Fruit fly (Drosophila melanogaster) whole organism, embryonic: Measurements from ENCODE around the gene Tom40.
A peak's percentile ranks its signal among the peaks of the same experiment; 100 is the strongest.

Experiments used
- CG1024 ChIP-seq: fragments of 200-800 bp; sonication (Bioruptor generic); IDR thresholded peaks from 2 replicates; pipeline ENCODE4 v1.3.6; 2022; ENCODE audit warnings: missing biosample characterization, missing genetic modification characterization
- CG1233 ChIP-seq: fragments of 200-800 bp; sonication (Bioruptor generic); optimal IDR thresholded peaks from 4 replicates; lab custom pipeline; 2018; ENCODE audit warnings: missing biosample characterization, mild to moderate bottlenecking, missing genetic modification characterization
- CG13296 ChIP-seq: fragments of 200-800 bp; sonication (Bioruptor generic); optimal IDR thresholded peaks from 3 replicates; lab custom pipeline; 2018; ENCODE audit warnings: missing biosample characterization, mild to moderate bottlenecking, missing genetic modification characterization
- CG1603 ChIP-seq: fragments of 200-800 bp; sonication (Bioruptor generic); optimal IDR thresholded peaks from 2 replicates; lab custom pipeline; 2019; ENCODE audit warnings: missing biosample characterization, mild to moderate bottlenecking, missing genetic modification characterization, moderate library complexity
- CG17328 ChIP-seq: fragments of 200-800 bp; sonication (Bioruptor generic); IDR thresholded peaks from 2 replicates; pipeline ENCODE4 v1.3.6; 2022; ENCODE audit warnings: missing biosample characterization, missing genetic modification characterization
- CG2875 ChIP-seq: fragments of 200-800 bp; sonication (Bioruptor generic); optimal IDR thresholded peaks from 2 replicates; lab custom pipeline; 2017; ENCODE audit warnings: missing biosample characterization, mild to moderate bottlenecking, missing genetic modification characterization, missing genetic modification reagents
- CG30431 ChIP-seq: fragments of 200-800 bp; sonication (Bioruptor generic); optimal IDR thresholded peaks from 2 replicates; lab custom pipeline; 2017; ENCODE audit warnings: missing biosample characterization, missing genetic modification characterization
- CG31388 ChIP-seq: fragments of 200-800 bp; sonication (Bioruptor generic); optimal IDR thresholded peaks from 2 replicates; lab custom pipeline; 2016; ENCODE audit warnings: missing biosample characterization, missing genetic modification characterization
- CG33213 ChIP-seq: fragments of 200-800 bp; sonication (Bioruptor generic); optimal IDR thresholded peaks from 3 replicates; lab custom pipeline; 2016; ENCODE audit warnings: missing biosample characterization, missing genetic modification characterization
- CG34224 ChIP-seq: fragments of 200-800 bp; sonication (Bioruptor generic); IDR thresholded peaks from 3 replicates; pipeline ENCODE4 v1.3.6; 2022; ENCODE audit warnings: missing biosample characterization, missing genetic modification characterization; ENCODE audit not compliant: partially characterized antibody
- CG34376 ChIP-seq: fragments of 200-800 bp; sonication (Bioruptor generic); optimal IDR thresholded peaks from 2 replicates; lab custom pipeline; 2018; ENCODE audit warnings: missing biosample characterization, mild to moderate bottlenecking, missing genetic modification characterization
- CG3847 ChIP-seq: fragments of 200-800 bp; sonication (Bioruptor generic); IDR thresholded peaks from 2 replicates; pipeline ENCODE4 v1.3.6; 2022; ENCODE audit warnings: missing biosample characterization, missing genetic modification characterization
- CG4617 ChIP-seq: fragments of 200-800 bp; sonication (Bioruptor generic); optimal IDR thresholded peaks from 3 replicates; lab custom pipeline; 2016; ENCODE audit warnings: missing biosample characterization, missing genetic modification characterization, borderline replicate concordance
- CG4707 ChIP-seq: fragments of 200-800 bp; sonication (Bioruptor generic); optimal IDR thresholded peaks from 2 replicates; lab custom pipeline; 2018; ENCODE audit warnings: missing biosample characterization, mild to moderate bottlenecking, missing genetic modification characterization, moderate library complexity
- CG4820 ChIP-seq: fragments of 200-800 bp; sonication (Bioruptor generic); optimal IDR thresholded peaks from 3 replicates; lab custom pipeline; 2016; ENCODE audit warnings: missing biosample characterization, missing genetic modification characterization
- CG6175 ChIP-seq: fragments of 200-800 bp; sonication (Bioruptor generic); IDR thresholded peaks from 3 replicates; pipeline ENCODE4 v1.3.6; 2022; ENCODE audit warnings: missing biosample characterization, missing genetic modification characterization
- CG6254 ChIP-seq: fragments of 200-800 bp; sonication (Bioruptor generic); optimal IDR thresholded peaks from 3 replicates; lab custom pipeline; 2017; ENCODE audit warnings: mild to moderate bottlenecking, missing biosample characterization, missing genetic modification reagents, missing genetic modification characterization
- CG6854 ChIP-seq: fragments of 200-800 bp; sonication (Bioruptor generic); optimal IDR thresholded peaks from 3 replicates; lab custom pipeline; 2017; ENCODE audit warnings: missing biosample characterization, mild to moderate bottlenecking, missing genetic modification characterization
- CG7786 ChIP-seq: fragments of 200-800 bp; sonication (Bioruptor generic); optimal IDR thresholded peaks from 2 replicates; lab custom pipeline; 2016; ENCODE audit warnings: missing biosample characterization, missing genetic modification characterization
- CG7839 ChIP-seq: fragments of 200-800 bp; sonication (Bioruptor generic); optimal IDR thresholded peaks from 3 replicates; lab custom pipeline; 2018; ENCODE audit warnings: missing biosample characterization, mild to moderate bottlenecking, missing genetic modification characterization, moderate library complexity
- CG8924 ChIP-seq: fragments of 200-800 bp; optimal IDR thresholded peaks from 3 replicates; lab custom pipeline; 2019; ENCODE audit warnings: missing biosample characterization, mild to moderate bottlenecking, missing genetic modification characterization, moderate library complexity
- CG9817 ChIP-seq: fragments of 200-800 bp; sonication (Bioruptor generic); optimal IDR thresholded peaks from 2 replicates; lab custom pipeline; 2018; ENCODE audit warnings: missing biosample characterization, mild to moderate bottlenecking, missing genetic modification characterization, moderate library complexity
- Dip3 ChIP-seq: fragments of 200-800 bp; sonication (Bioruptor generic); optimal IDR thresholded peaks from 3 replicates; lab custom pipeline; 2016; ENCODE audit warnings: missing biosample characterization, missing genetic modification characterization
- H15 ChIP-seq: fragments of 200-800 bp; sonication (Bioruptor generic); IDR thresholded peaks from 3 replicates; pipeline ENCODE4 v1.3.6; 2022; ENCODE audit warnings: missing biosample characterization, missing genetic modification characterization
- HLHmδ ChIP-seq: fragments of 200-800 bp; sonication (Bioruptor generic); optimal IDR thresholded peaks from 2 replicates; lab custom pipeline; 2018; ENCODE audit warnings: missing biosample characterization, mild to moderate bottlenecking, missing genetic modification characterization, moderate library complexity
- HmgZ ChIP-seq: fragments of 200-800 bp; sonication (Bioruptor generic); optimal IDR thresholded peaks from 2 replicates; lab custom pipeline; 2018; ENCODE audit warnings: missing biosample characterization, mild to moderate bottlenecking, missing genetic modification characterization
- Hmx ChIP-seq: fragments of 200-800 bp; sonication (Bioruptor generic); optimal IDR thresholded peaks from 2 replicates; lab custom pipeline; 2016; ENCODE audit warnings: missing biosample characterization, missing genetic modification characterization
- MBD-R2 ChIP-seq: fragments of 200-800 bp; sonication (Bioruptor generic); IDR thresholded peaks from 2 replicates; pipeline ENCODE4 v1.3.6; 2022; ENCODE audit warnings: missing biosample characterization, missing genetic modification characterization
- Mad ChIP-seq: fragments of 200-800 bp; sonication (Bioruptor generic); optimal IDR thresholded peaks from 2 replicates; lab custom pipeline; 2016; ENCODE audit warnings: missing biosample characterization, missing genetic modification characterization
- NFAT ChIP-seq: fragments of 200-800 bp; sonication (Bioruptor generic); IDR thresholded peaks from 2 replicates; pipeline ENCODE4 v1.3.6; 2022; ENCODE audit warnings: missing biosample characterization, missing genetic modification characterization
- Optix ChIP-seq: fragments of 200-800 bp; sonication (Bioruptor generic); IDR thresholded peaks from 3 replicates; pipeline ENCODE4 v1.3.6; 2022; ENCODE audit warnings: missing biosample characterization, missing genetic modification characterization
- Pdp1 ChIP-seq, 2 experiments: fragments of 200-800 bp; sonication (Bioruptor generic); optimal IDR thresholded peaks; 3 replicates each; lab custom pipeline; 2016; ENCODE audit warnings: missing biosample characterization in 2 of 2, missing genetic modification characterization in 2 of 2, mild to moderate bottlenecking in 1 of 2, moderate library complexity in 1 of 2
- Poxn ChIP-seq: fragments of 200-800 bp; sonication (Bioruptor generic); IDR thresholded peaks from 2 replicates; pipeline ENCODE4 v1.3.6; 2022; ENCODE audit warnings: missing biosample characterization, missing genetic modification characterization
- Sry-β ChIP-seq: fragments of 200-800 bp; sonication (Bioruptor generic); optimal IDR thresholded peaks from 2 replicates; lab custom pipeline; 2018; ENCODE audit warnings: missing biosample characterization, mild to moderate bottlenecking, missing genetic modification characterization, moderate library complexity
- YL-1 ChIP-seq: fragments of 200-800 bp; sonication (Bioruptor generic); optimal IDR thresholded peaks from 3 replicates; lab custom pipeline; 2017; ENCODE audit warnings: missing biosample characterization, mild to moderate bottlenecking, missing genetic modification characterization
- bsh ChIP-seq, 2 experiments: fragments of 200-800 bp; sonication (Bioruptor generic); optimal IDR thresholded peaks; 2 replicates each; lab custom pipeline; 2017 to 2018; ENCODE audit warnings: mild to moderate bottlenecking in 2 of 2, missing biosample characterization in 2 of 2, missing genetic modification characterization in 2 of 2, moderate library complexity in 1 of 2
- chm ChIP-seq: fragments of 200-800 bp; sonication (Bioruptor generic); IDR thresholded peaks from 2 replicates; pipeline ENCODE4 v1.3.6; 2022; ENCODE audit warnings: missing biosample characterization, missing genetic modification characterization
- emc ChIP-seq: fragments of 200-800 bp; sonication (Bioruptor generic); optimal IDR thresholded peaks from 2 replicates; lab custom pipeline; 2016; ENCODE audit warnings: missing biosample characterization, missing genetic modification characterization
- ems ChIP-seq: fragments of 200-800 bp; sonication (Bioruptor generic); optimal IDR thresholded peaks from 3 replicates; lab custom pipeline; 2016; ENCODE audit warnings: missing biosample characterization, missing genetic modification characterization
- hkb ChIP-seq, 2 experiments: fragments of 200-800 bp in 1 of 2; fragments of >200 bp in 1 of 2; sonication (Bioruptor generic) in 1 of 2; IDR thresholded peaks in 1 of 2; optimal IDR thresholded peaks in 1 of 2; 2 replicates each; pipeline versions ENCODE4 v1.3.6 to Lab custom; 2017 to 2022; ENCODE audit warnings: missing biosample characterization in 1 of 2, missing genetic modification characterization in 1 of 2
- knrl ChIP-seq: fragments of 200-800 bp; sonication (Bioruptor generic); IDR thresholded peaks from 3 replicates; pipeline ENCODE4 v1.3.6; 2022; ENCODE audit warnings: missing biosample characterization, missing genetic modification characterization; ENCODE audit not compliant: partially characterized antibody
- nerfin-2 ChIP-seq: fragments of 200-800 bp; sonication (Bioruptor generic); IDR thresholded peaks from 2 replicates; pipeline ENCODE4 v1.3.6; 2022; ENCODE audit warnings: missing biosample characterization, missing genetic modification characterization; ENCODE audit not compliant: partially characterized antibody
- nom ChIP-seq: fragments of 200-800 bp; sonication (Bioruptor generic); optimal IDR thresholded peaks from 2 replicates; lab custom pipeline; 2017; ENCODE audit warnings: missing biosample characterization, missing genetic modification characterization, mild to moderate bottlenecking, moderate library complexity, missing genetic modification reagents
- pho ChIP-seq: fragments of 200-800 bp; sonication (Bioruptor generic); optimal IDR thresholded peaks from 2 replicates; lab custom pipeline; 2016; ENCODE audit warnings: missing biosample characterization, missing genetic modification characterization
- sug ChIP-seq: fragments of 200-800 bp; optimal IDR thresholded peaks from 2 replicates; lab custom pipeline; 2019; ENCODE audit warnings: missing biosample characterization, mild to moderate bottlenecking, missing genetic modification characterization, moderate library complexity
- tll ChIP-seq, 2 experiments: fragments of 200-800 bp in 1 of 2; fragments of >200 bp in 1 of 2; sonication (Bioruptor generic) in 1 of 2; optimal IDR thresholded peaks; 2 replicates each; lab custom pipeline; 2017 to 2019; ENCODE audit warnings: missing biosample characterization in 2 of 2, missing genetic modification characterization in 2 of 2, mild to moderate bottlenecking in 1 of 2, moderate library complexity in 1 of 2
- toy ChIP-seq: fragments of 200-800 bp; sonication (Bioruptor generic); IDR thresholded peaks from 2 replicates; pipeline ENCODE4 v1.3.6; 2022; ENCODE audit warnings: missing biosample characterization, missing genetic modification characterization
- zf30C ChIP-seq: fragments of 200-800 bp; sonication (Bioruptor generic); optimal IDR thresholded peaks from 3 replicates; lab custom pipeline; 2018; ENCODE audit warnings: missing biosample characterization, mild to moderate bottlenecking, missing genetic modification characterization

Tom40 gene

DNA sequence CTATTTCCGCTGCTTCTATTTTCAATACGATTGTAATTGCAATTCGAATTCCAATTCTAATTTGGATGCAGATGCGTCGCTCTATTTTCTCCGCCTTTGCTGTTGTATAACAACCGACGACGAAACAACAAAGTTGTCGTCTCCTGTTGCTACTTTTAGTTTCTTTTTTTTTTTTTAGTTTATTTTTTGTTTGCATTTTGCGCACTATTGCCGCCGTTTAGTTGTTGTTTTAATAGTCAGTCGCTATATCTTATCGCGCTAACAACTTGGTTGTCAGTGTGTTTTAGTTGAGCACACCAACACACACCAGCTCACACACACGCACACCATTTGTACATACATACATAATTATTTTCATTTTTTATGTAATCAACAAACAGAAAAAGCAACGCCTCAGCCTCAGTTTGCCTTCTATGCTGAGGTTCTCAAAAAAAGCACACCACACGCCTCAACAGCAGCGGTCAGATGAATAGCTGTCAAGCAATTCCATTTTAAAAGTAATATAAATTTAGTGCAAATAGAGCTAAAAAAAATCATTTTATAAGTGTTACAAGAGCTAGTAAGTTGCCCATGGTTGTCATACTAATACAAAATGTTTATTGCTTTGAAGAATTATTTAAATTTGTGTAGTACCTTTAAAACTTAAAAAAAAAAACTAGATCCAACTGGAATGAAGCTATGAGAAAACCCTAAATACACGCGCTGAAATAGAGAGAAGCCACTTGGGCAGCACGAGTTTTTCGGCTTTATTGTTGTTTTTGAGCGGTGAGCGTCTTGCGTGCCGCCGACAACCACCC lies 35.2 kb upstream of the Tom40 start (continued):
- TF ChIP-seq CG4820 (GFP tag; lab: Kevin White, UChicago) (peak; percentile 54), chm (GFP tag; lab: Robert Waterston, UW) (0 out of 2 replicates have a peak, but pooled peaks have one; percentile 11), CG4707 (GFP tag; lab: Kevin White, UChicago) (peak; percentile 10), CG7839 (tag; lab: Kevin White, UChicago) (peak; percentile 70), Hmx (no peak), ems (GFP tag; lab: Kevin White, UChicago) (peak; percentile 34), CG2875 (GFP tag; lab: Kevin White, UChicago) (no peak), knrl (GFP tag; lab: Robert Waterston, UW) (no peak), nerfin-2 (GFP tag; lab: Robert Waterston, UW) (no peak), H15 (0 out of 3 replicates have a peak, but pooled peaks have one; percentile 46), zf30C (GFP tag; lab: Kevin White, UChicago) (no peak), Dip3 (GFP tag; lab: Kevin White, UChicago) (peak; percentile 64), Pdp1 (GFP tag; optimal IDR thresholded peaks at IDR 0.05; lab: Kevin White, UChicago) (peak; percentile 28 to 89), Poxn (GFP tag; lab: Robert Waterston, UW) (no peak), CG7786 (GFP tag; lab: Kevin White, UChicago) (peak; percentile 49), CG17328 (GFP tag; lab: Robert Waterston, UW) (peak; percentile 64), CG3847 (GFP tag; lab: Robert Waterston, UW) (peak; percentile 72), NFAT (GFP tag; lab: Robert Waterston, UW) (peak; percentile 65), HmgZ (peak; percentile 64), sug (tag; lab: Kevin White, UChicago) (peak; percentile 74), CG30431 (GFP tag; lab: Kevin White, UChicago) (peak; percentile 3), tll (GFP tag; optimal IDR thresholded peaks at IDR 0.05; lab: Kevin White, UChicago) (no peak), CG1603 (tag; lab: Kevin White, UChicago) (peak; percentile 33), nom (GFP tag; lab: Kevin White, UChicago) (no peak), CG13296 (peak; percentile 84), Optix (no peak), CG6254 (GFP tag; lab: Kevin White, UChicago) (no peak), CG1233 (peak; percentile 67), CG4617 (GFP tag; lab: Kevin White, UChicago) (no peak), hkb (optimal IDR thresholded peaks at IDR 0.05; lab: Kevin White, UChicago) (no peak), hkb (GFP tag; IDR thresholded peaks at IDR 0.05; lab: Robert Waterston, UW) (peak; percentile 71), bsh (GFP tag; optimal IDR thresholded peaks at IDR 0.05; lab: Kevin White, UChicago) (peak in 1 of 2 experiments; percentile 67), CG6175 (GFP tag; lab: Robert Waterston, UW) (peak; percentile 47; the same call in 2 of the 3 replicates), CG31388 (no peak), CG1024 (no peak), CG6854 (GFP tag; lab: Kevin White, UChicago) (peak; percentile 46), CG33213 (GFP tag; lab: Kevin White, UChicago) (no peak), CG8924 (tag; lab: Kevin White, UChicago) (peak; percentile 83), pho (GFP tag; lab: Kevin White, UChicago) (peak; percentile 65), emc (GFP tag; lab: Kevin White, UChicago) (no peak), Mad (GFP tag; lab: Kevin White, UChicago) (peak; percentile 34), YL-1 (GFP tag; lab: Kevin White, UChicago) (no peak), CG34224 (GFP tag; lab: Robert Waterston, UW) (no peak), HLHmδ (GFP tag; lab: Kevin White, UChicago) (no peak), MBD-R2 (GFP tag; lab: Robert Waterston, UW) (no peak; the same call in 1 of the 2 replicates), CG34376 (GFP tag; lab: Kevin White, UChicago) (peak; percentile 72), CG9817 (tag; lab: Kevin White, UChicago) (peak; percentile 82), toy (GFP tag; lab: Robert Waterston, UW) (no peak), Sry-β (GFP tag; lab: Kevin White, UChicago) (peak; percentile 16)
